Worm (Caenorhabditis elegans) whole organism, young adult: ENCODE results near the gene B0547.2.

ENCODE experiments used
- K11D2.4 ChIP-seq: fragments of 200-800 bp; sonication (Bioruptor generic); IDR thresholded peaks from 2 replicates; pipeline ENCODE4 v1.3.6; 2022; ENCODE audit warnings: missing genetic modification reagents, missing genetic modification characterization, missing compliant biosample characterization
- ama-1 ChIP-seq, 3 experiments: fragments of 150-350 bp in 1 of 3; sonication (generic microtip) in 2 of 3; optimal IDR thresholded peaks; 2 replicates each; lab custom pipeline; 2014 to 2018; ENCODE audit warnings: missing biosample characterization in 2 of 3, missing genetic modification characterization in 2 of 3, missing genetic modification reagents in 2 of 3
- aptf-3 ChIP-seq: fragments of 200-800 bp; sonication (Bioruptor generic); IDR thresholded peaks from 2 replicates; pipeline ENCODE4 v1.3.6; 2022; ENCODE audit warnings: missing genetic modification characterization, missing compliant biosample characterization
- ceh-40 ChIP-seq: fragments of 200-800 bp; sonication (Bioruptor generic); IDR thresholded peaks from 2 replicates; pipeline ENCODE4 v1.3.6; 2022; ENCODE audit warnings: missing genetic modification characterization, missing compliant biosample characterization
- ceh-79 ChIP-seq: sonication (generic microtip); optimal IDR thresholded peaks from 2 replicates; lab custom pipeline; 2017; ENCODE audit warnings: mild to moderate bottlenecking, missing genetic modification characterization, missing compliant biosample characterization
- die-1 ChIP-seq: sonication (generic microtip); optimal IDR thresholded peaks from 2 replicates; lab custom pipeline; 2016; ENCODE audit warnings: missing genotype, mild to moderate bottlenecking, missing genetic modification characterization, missing compliant biosample characterization
- gei-17 ChIP-seq: fragments of 200-800 bp; sonication (Bioruptor generic); optimal IDR thresholded peaks from 2 replicates; lab custom pipeline; 2018; ENCODE audit warnings: mild to moderate bottlenecking, missing genetic modification characterization, missing compliant biosample characterization
- hmg-1.2 ChIP-seq: fragments of 200-800 bp; sonication (Bioruptor generic); IDR thresholded peaks from 2 replicates; pipeline ENCODE4 v1.3.6; 2022; ENCODE audit warnings: missing genetic modification reagents, missing genetic modification characterization, missing compliant biosample characterization
- lag-1 ChIP-seq: fragments of 200-800 bp; sonication (Bioruptor generic); IDR thresholded peaks from 2 replicates; pipeline ENCODE4 v1.3.6; 2022; ENCODE audit warnings: missing genetic modification reagents, missing genetic modification characterization, missing compliant biosample characterization
- nfya-2 ChIP-seq: fragments of 200-800 bp; sonication (Bioruptor generic); IDR thresholded peaks from 2 replicates; pipeline ENCODE4 v1.3.6; 2022; ENCODE audit warnings: missing genetic modification reagents, missing genetic modification characterization, missing compliant biosample characterization
- pha-4 ChIP-seq: fragments of 150-350 bp; sonication (generic microtip); optimal IDR thresholded peaks from 2 replicates; lab custom pipeline; 2014; ENCODE audit warnings: missing biosample characterization, missing genetic modification reagents, missing genetic modification characterization
- snpc-4 ChIP-seq, 5 experiments: fragments of 150-350 bp in 1 of 5; sonication (generic microtip) in 4 of 5; optimal IDR thresholded peaks; 2 replicates each; lab custom pipeline; 2014 to 2018; ENCODE audit warnings: missing genetic modification characterization in 5 of 5, missing biosample characterization in 3 of 5, antibody characterized with exemption in 2 of 5, mild to moderate bottlenecking in 2 of 5, missing compliant biosample characterization in 2 of 5, missing genotype in 2 of 5, moderate library complexity in 2 of 5, missing genetic modification reagents in 1 of 5
- tlf-1 ChIP-seq: fragments of 200-800 bp; sonication (Bioruptor generic); optimal IDR thresholded peaks from 2 replicates; lab custom pipeline; 2018; ENCODE audit warnings: mild to moderate bottlenecking, missing genetic modification characterization, missing compliant biosample characterization
- unc-62 ChIP-seq: fragments of 150-350 bp; optimal IDR thresholded peaks from 2 replicates; lab custom pipeline; 2014; ENCODE audit warnings: missing biosample characterization, missing genetic modification reagents, missing genetic modification characterization

ce11 chrIV:5603321-5603720, 42.5 kb upstream of the B0547.2 start:
- no peak for TF ChIP-seq pha-4 (tag; lab: Kevin White, UChicago)
- TF ChIP-seq ama-1 (optimal IDR thresholded peaks at IDR 0.05; lab: Kevin White, UChicago), result no peak
- TF ChIP-seq ama-1 (GFP tag; optimal IDR thresholded peaks at IDR 0.05; lab: Kevin White, UChicago), result no peak
- no peak for TF ChIP-seq ceh-40 (GFP tag; lab: Robert Waterston, UW)
- no peak for TF ChIP-seq nfya-2
- TF ChIP-seq ceh-79 (tag; lab: Kevin White, UChicago), result no peak
- no peak for TF ChIP-seq unc-62
- no peak for TF ChIP-seq K11D2.4 (GFP tag; lab: Robert Waterston, UW)
- no peak for TF ChIP-seq snpc-4 (GFP tag; optimal IDR thresholded peaks at IDR 0.05; lab: Kevin White, UChicago)
- no peak for TF ChIP-seq snpc-4 (tag; optimal IDR thresholded peaks at IDR 0.05; lab: Kevin White, UChicago)
- no peak for TF ChIP-seq gei-17 (GFP tag; lab: Kevin White, UChicago)
- TF ChIP-seq hmg-1.2 (GFP tag; lab: Robert Waterston, UW), result no peak
- no peak for TF ChIP-seq lag-1
- TF ChIP-seq die-1, result no peak
- no peak for TF ChIP-seq aptf-3
- TF ChIP-seq tlf-1 (GFP tag; lab: Kevin White, UChicago), result no peak
